Fruit fly (Drosophila melanogaster) whole organism, embryonic: ENCODE data around the gene Dred.
A peak's percentile ranks its signal among the peaks of the same experiment; 100 is the strongest.

Source experiments
- C15 ChIP-seq: fragments of 200-800 bp; sonication (Bioruptor generic); IDR thresholded peaks from 3 replicates; pipeline ENCODE4 v1.3.6; 2022; ENCODE audit warnings: missing biosample characterization, missing genetic modification characterization
- CG10543 ChIP-seq: fragments of 200-800 bp; sonication (Bioruptor generic); optimal IDR thresholded peaks from 3 replicates; lab custom pipeline; 2017; ENCODE audit warnings: missing biosample characterization, mild to moderate bottlenecking, missing genetic modification characterization, moderate library complexity
- CG11398 ChIP-seq: fragments of 200-800 bp; sonication (Bioruptor generic); optimal IDR thresholded peaks from 2 replicates; lab custom pipeline; 2016; ENCODE audit warnings: missing biosample characterization, missing genetic modification characterization
- CG12236 ChIP-seq: fragments of 200-800 bp; sonication (Bioruptor generic); optimal IDR thresholded peaks from 2 replicates; lab custom pipeline; 2016; ENCODE audit warnings: missing biosample characterization, missing genetic modification characterization
- CG12391 ChIP-seq: fragments of 200-800 bp; sonication (Bioruptor generic); optimal IDR thresholded peaks from 3 replicates; lab custom pipeline; 2018; ENCODE audit warnings: missing biosample characterization, mild to moderate bottlenecking, missing genetic modification characterization, moderate library complexity
- CG12769 ChIP-seq: fragments of 200-800 bp; sonication (Bioruptor generic); optimal IDR thresholded peaks from 2 replicates; lab custom pipeline; 2019; ENCODE audit warnings: missing biosample characterization, mild to moderate bottlenecking, missing genetic modification characterization, moderate library complexity
- CG13894 ChIP-seq: fragments of 200-800 bp; sonication (Bioruptor generic); optimal IDR thresholded peaks from 3 replicates; lab custom pipeline; 2018; ENCODE audit warnings: missing biosample characterization, mild to moderate bottlenecking, missing genetic modification characterization, moderate library complexity
- CG15601 ChIP-seq: fragments of 200-800 bp; sonication (Bioruptor generic); optimal IDR thresholded peaks from 3 replicates; lab custom pipeline; 2019; ENCODE audit warnings: missing biosample characterization, mild to moderate bottlenecking, missing genetic modification characterization, moderate library complexity
- CG16863 ChIP-seq: fragments of 200-800 bp; sonication (Bioruptor generic); optimal IDR thresholded peaks from 3 replicates; lab custom pipeline; 2016; ENCODE audit warnings: missing biosample characterization, missing genetic modification characterization
- CG17385 ChIP-seq: fragments of 200-800 bp; sonication (Bioruptor generic); optimal IDR thresholded peaks from 3 replicates; lab custom pipeline; 2018; ENCODE audit warnings: missing biosample characterization, mild to moderate bottlenecking, missing genetic modification characterization
- CG3726 ChIP-seq: fragments of 200-800 bp; sonication (Bioruptor generic); IDR thresholded peaks from 3 replicates; pipeline ENCODE4, ENCODE4 v1.3.6; 2022; ENCODE audit warnings: missing biosample characterization, missing genetic modification characterization
- CG6791 ChIP-seq: fragments of 200-800 bp; sonication (Bioruptor generic); IDR thresholded peaks from 3 replicates; pipeline ENCODE4 v1.3.6; 2022; ENCODE audit warnings: missing biosample characterization, missing genetic modification characterization; ENCODE audit not compliant: partially characterized antibody
- CG7556 ChIP-seq: fragments of 200-800 bp; sonication (Bioruptor generic); optimal IDR thresholded peaks from 2 replicates; lab custom pipeline; 2017; ENCODE audit warnings: missing biosample characterization, mild to moderate bottlenecking, missing genetic modification characterization
- CG7745 ChIP-seq: fragments of 200-800 bp; sonication (Bioruptor generic); optimal IDR thresholded peaks from 2 replicates; lab custom pipeline; 2018; ENCODE audit warnings: missing biosample characterization, mild to moderate bottlenecking, missing genetic modification characterization, moderate library complexity
- CG7963 ChIP-seq: fragments of 200-800 bp; sonication (Bioruptor generic); IDR thresholded peaks from 3 replicates; pipeline ENCODE4 v1.3.6; 2022; ENCODE audit warnings: missing biosample characterization, missing genetic modification characterization; ENCODE audit not compliant: partially characterized antibody
- D ChIP-seq, 2 experiments: fragments of 200-800 bp in 1 of 2; fragments of >200 bp in 1 of 2; sonication (Bioruptor generic) in 1 of 2; optimal IDR thresholded peaks; 2 replicates in 1 of 2; 3 replicates in 1 of 2; lab custom pipeline; 2017; ENCODE audit warnings: mild to moderate bottlenecking in 1 of 2, missing biosample characterization in 1 of 2, missing genetic modification characterization in 1 of 2, missing genetic modification reagents in 1 of 2
- Deaf1 ChIP-seq: fragments of 200-800 bp; optimal IDR thresholded peaks from 3 replicates; lab custom pipeline; 2019; ENCODE audit warnings: missing biosample characterization, mild to moderate bottlenecking, missing genetic modification characterization, moderate library complexity
- HLH4C ChIP-seq: fragments of 200-800 bp; sonication (Bioruptor generic); IDR thresholded peaks from 3 replicates; pipeline ENCODE4 v1.3.6; 2022; ENCODE audit warnings: missing biosample characterization, missing genetic modification characterization; ENCODE audit not compliant: partially characterized antibody
- Lpt ChIP-seq: fragments of >200 bp; optimal IDR thresholded peaks from 2 replicates; lab custom pipeline; 2018; ENCODE audit warnings: missing biosample characterization, missing genetic modification characterization
- MTF-1 ChIP-seq: fragments of 200-800 bp; sonication (Bioruptor generic); optimal IDR thresholded peaks from 2 replicates; lab custom pipeline; 2018; ENCODE audit warnings: missing biosample characterization, mild to moderate bottlenecking, missing genetic modification characterization, borderline replicate concordance
- Meics ChIP-seq: fragments of 200-800 bp; sonication (Bioruptor generic); optimal IDR thresholded peaks from 2 replicates; lab custom pipeline; 2017; ENCODE audit warnings: missing biosample characterization, mild to moderate bottlenecking, missing genetic modification characterization
- Ptx1 ChIP-seq: fragments of 200-800 bp; sonication (Bioruptor generic); IDR thresholded peaks from 2 replicates; pipeline ENCODE4 v1.3.6; 2022; ENCODE audit warnings: missing biosample characterization, missing genetic modification characterization
- Scr ChIP-seq: fragments of 200-800 bp; sonication (Bioruptor generic); IDR thresholded peaks from 2 replicates; pipeline ENCODE4 v1.3.6; 2022; ENCODE audit warnings: missing biosample characterization, missing genetic modification characterization; ENCODE audit not compliant: partially characterized antibody
- Spps ChIP-seq: fragments of 200-800 bp; sonication (Bioruptor generic); optimal IDR thresholded peaks from 2 replicates; lab custom pipeline; 2018; ENCODE audit warnings: missing biosample characterization, mild to moderate bottlenecking, missing genetic modification characterization
- bbx ChIP-seq: fragments of 200-800 bp; sonication (Bioruptor generic); IDR thresholded peaks from 2 replicates; pipeline ENCODE4 v1.3.6; 2022; ENCODE audit warnings: missing biosample characterization, missing genetic modification characterization; ENCODE audit not compliant: partially characterized antibody
- cg ChIP-seq: fragments of 200-800 bp; sonication (Bioruptor generic); optimal IDR thresholded peaks from 3 replicates; lab custom pipeline; 2019; ENCODE audit warnings: missing biosample characterization, mild to moderate bottlenecking, missing genetic modification characterization, moderate library complexity
- crp ChIP-seq, 2 experiments: fragments of 200-800 bp; sonication (Bioruptor generic); optimal IDR thresholded peaks; 2 replicates in 1 of 2; 3 replicates in 1 of 2; lab custom pipeline; 2017; ENCODE audit warnings: missing biosample characterization in 2 of 2, missing genetic modification characterization in 2 of 2, mild to moderate bottlenecking in 1 of 2, moderate library complexity in 1 of 2
- ems ChIP-seq: fragments of 200-800 bp; sonication (Bioruptor generic); optimal IDR thresholded peaks from 3 replicates; lab custom pipeline; 2016; ENCODE audit warnings: missing biosample characterization, missing genetic modification characterization
- esg ChIP-seq: fragments of 200-800 bp; sonication (Bioruptor generic); conservative IDR thresholded peaks from 2 replicates; pipeline ENCODE4 v1.3.6; 2022; ENCODE audit warnings: missing biosample characterization, missing genetic modification characterization
- gem ChIP-seq: fragments of 200-800 bp; sonication (Bioruptor generic); optimal IDR thresholded peaks from 2 replicates; lab custom pipeline; 2019; ENCODE audit warnings: missing biosample characterization, mild to moderate bottlenecking, missing genetic modification characterization, moderate library complexity
- gsb ChIP-seq: fragments of 200-800 bp; sonication (Bioruptor generic); IDR thresholded peaks from 2 replicates; pipeline ENCODE4 v1.3.6; 2022; ENCODE audit warnings: missing biosample characterization, missing genetic modification characterization
- gsb-n ChIP-seq: fragments of 200-800 bp; sonication (Bioruptor generic); optimal IDR thresholded peaks from 3 replicates; lab custom pipeline; 2018; ENCODE audit warnings: missing biosample characterization, mild to moderate bottlenecking, missing genetic modification characterization
- kni ChIP-seq: fragments of 200-800 bp; sonication (Bioruptor generic); optimal IDR thresholded peaks from 3 replicates; lab custom pipeline; 2017; ENCODE audit warnings: mild to moderate bottlenecking, missing biosample characterization, missing genetic modification reagents, missing genetic modification characterization
- lbe ChIP-seq: fragments of 200-800 bp; sonication (Bioruptor generic); optimal IDR thresholded peaks from 2 replicates; lab custom pipeline; 2016; ENCODE audit warnings: missing biosample characterization, mild to moderate bottlenecking, missing genetic modification characterization
- luna ChIP-seq: fragments of 200-800 bp; sonication (Bioruptor generic); optimal IDR thresholded peaks from 2 replicates; lab custom pipeline; 2016; ENCODE audit warnings: missing biosample characterization, missing genetic modification characterization
- mam ChIP-seq: fragments of 200-800 bp; sonication (Bioruptor generic); optimal IDR thresholded peaks from 3 replicates; lab custom pipeline; 2016; ENCODE audit warnings: missing biosample characterization, missing genetic modification characterization
- oc ChIP-seq: fragments of 200-800 bp; sonication (Bioruptor generic); optimal IDR thresholded peaks from 2 replicates; lab custom pipeline; 2018; ENCODE audit warnings: missing biosample characterization, mild to moderate bottlenecking, missing genetic modification characterization, moderate library complexity
- onecut ChIP-seq: fragments of 200-800 bp; sonication (Bioruptor generic); IDR thresholded peaks from 2 replicates; pipeline ENCODE4 v1.3.6; 2022; ENCODE audit warnings: missing biosample characterization, missing genetic modification characterization
- pnt ChIP-seq: fragments of 200-800 bp; sonication (Bioruptor generic); optimal IDR thresholded peaks from 3 replicates; lab custom pipeline; 2016; ENCODE audit warnings: missing biosample characterization, missing genetic modification characterization
- pros ChIP-seq: fragments of 200-800 bp; sonication (Bioruptor generic); optimal IDR thresholded peaks from 3 replicates; lab custom pipeline; 2019; ENCODE audit warnings: missing biosample characterization, mild to moderate bottlenecking, missing genetic modification characterization, moderate library complexity
- sens ChIP-seq: fragments of 200-800 bp; sonication (Bioruptor generic); peaks from one replicate; lab custom pipeline; 2016; ENCODE audit warnings: missing biosample characterization, missing genetic modification characterization
- stwl ChIP-seq: fragments of 200-800 bp; sonication (Bioruptor generic); optimal IDR thresholded peaks from 3 replicates; lab custom pipeline; 2018; ENCODE audit warnings: missing biosample characterization, mild to moderate bottlenecking, missing genetic modification characterization, moderate library complexity
- sug ChIP-seq: fragments of 200-800 bp; optimal IDR thresholded peaks from 2 replicates; lab custom pipeline; 2019; ENCODE audit warnings: missing biosample characterization, mild to moderate bottlenecking, missing genetic modification characterization, moderate library complexity
- tll ChIP-seq, 2 experiments: fragments of 200-800 bp in 1 of 2; fragments of >200 bp in 1 of 2; sonication (Bioruptor generic) in 1 of 2; optimal IDR thresholded peaks; 2 replicates each; lab custom pipeline; 2017 to 2019; ENCODE audit warnings: missing biosample characterization in 2 of 2, missing genetic modification characterization in 2 of 2, mild to moderate bottlenecking in 1 of 2, moderate library complexity in 1 of 2
- trem ChIP-seq: fragments of 200-800 bp; optimal IDR thresholded peaks from 3 replicates; lab custom pipeline; 2019; ENCODE audit warnings: missing biosample characterization, mild to moderate bottlenecking, missing genetic modification characterization, moderate library complexity
- wdn ChIP-seq: fragments of 200-800 bp; sonication (Bioruptor generic); IDR thresholded peaks from 2 replicates; pipeline ENCODE4 v1.3.6; 2022; ENCODE audit warnings: missing biosample characterization, missing genetic modification characterization

Dred gene

DNA sequence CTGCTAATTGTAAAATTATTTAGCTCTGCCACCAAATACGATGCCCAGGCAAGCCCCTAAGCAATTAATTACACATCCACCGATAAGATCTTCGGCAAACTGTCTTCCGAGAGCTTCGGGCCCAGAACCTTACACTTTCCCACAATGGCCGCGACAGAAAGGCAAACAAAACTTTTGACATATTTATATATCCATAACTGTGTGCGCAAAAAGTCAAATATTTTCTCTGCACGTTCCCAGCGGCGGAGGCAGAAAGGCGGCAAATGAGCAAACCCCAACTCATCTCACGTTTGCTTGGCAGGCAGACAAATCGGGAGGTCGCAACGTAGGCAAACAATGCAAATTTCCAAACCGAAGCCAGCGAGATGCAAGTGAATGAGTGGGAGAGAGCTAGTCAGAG lies 15.2 kb upstream of the Dred start (continued):
- TF ChIP-seq stwl (tag; lab: Kevin White, UChicago) (no peak), esg (no peak), Lpt (GFP tag; lab: Kevin White, UChicago) (no peak), CG11398 (no peak), CG7745 (tag; lab: Kevin White, UChicago) (no peak), gsb-n (tag; lab: Kevin White, UChicago) (no peak), CG15601 (no peak), luna (GFP tag; lab: Kevin White, UChicago) (no peak), trem (no peak), gsb (GFP tag; lab: Robert Waterston, UW) (no peak), MTF-1 (GFP tag; lab: Kevin White, UChicago) (peak; percentile 5), CG16863 (GFP tag; lab: Kevin White, UChicago) (no peak), CG12391 (tag; lab: Kevin White, UChicago) (no peak)

DNA sequence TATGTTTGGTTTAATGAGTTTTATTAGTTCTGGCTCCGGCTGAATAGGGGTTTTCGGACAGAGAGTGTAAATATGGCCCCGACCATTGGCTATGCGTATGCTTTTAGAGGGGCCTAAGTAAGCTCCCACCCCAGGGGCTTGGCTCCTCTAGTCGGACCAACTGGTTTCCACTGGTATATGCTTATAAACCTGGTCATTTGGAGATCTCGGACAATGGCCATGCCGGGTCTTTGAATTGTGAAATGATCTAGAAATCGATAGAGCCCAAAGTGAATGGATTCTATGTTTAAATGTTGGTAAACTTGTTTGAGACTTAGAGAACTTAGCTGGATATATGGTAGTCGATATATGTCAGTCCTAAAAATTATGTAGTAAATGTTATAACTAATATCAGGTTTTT lies 14.7 kb upstream of the Dred start:
- TF ChIP-seq CG3726 (GFP tag; lab: Robert Waterston, UW) (no peak), CG13894 (tag; lab: Kevin White, UChicago) (peak; percentile 91), CG6791 (GFP tag; lab: Robert Waterston, UW) (0 out of 3 replicates have a peak, but pooled peaks have one; percentile 33), oc (tag; lab: Kevin White, UChicago) (peak; percentile 39), gem (peak; percentile 1), CG12769 (tag; lab: Kevin White, UChicago) (peak; percentile 49), bbx (GFP tag; lab: Robert Waterston, UW) (0 out of 2 replicates have a peak, but pooled peaks have one; percentile 2), mam (GFP tag; lab: Kevin White, UChicago) (no peak), ems (GFP tag; lab: Kevin White, UChicago) (no peak)

DNA sequence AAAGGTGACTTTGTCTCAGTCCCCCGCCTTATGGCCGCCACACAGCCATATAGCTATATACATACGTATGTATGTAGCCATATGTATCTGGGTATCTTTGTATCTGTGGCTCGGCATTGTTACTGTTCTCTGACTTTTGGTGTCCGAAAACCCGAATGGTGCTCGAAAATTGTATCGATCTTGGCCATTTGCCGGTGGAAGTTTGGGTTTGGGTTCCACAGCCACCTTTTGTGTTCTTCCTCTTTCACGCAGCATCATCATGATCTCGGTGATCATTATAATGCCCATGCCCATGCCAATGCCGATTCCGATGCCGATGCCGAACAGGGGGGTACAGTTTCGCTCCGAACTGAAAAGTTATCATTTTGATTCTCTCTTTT lies 14.0 kb upstream of the Dred start:
- TF ChIP-seq Lpt (GFP tag; lab: Kevin White, UChicago): peak; percentile 84
- peak; percentile 97 for TF ChIP-seq kni (GFP tag; lab: Kevin White, UChicago)
- TF ChIP-seq Deaf1 (tag; lab: Kevin White, UChicago): peak; percentile 64
- peak; percentile 82 for TF ChIP-seq CG17385
- TF ChIP-seq Ptx1 (GFP tag; lab: Robert Waterston, UW): no peak
- peak; percentile 85 for TF ChIP-seq D (optimal IDR thresholded peaks at IDR 0.05; lab: Kevin White, UChicago)
- no peak for TF ChIP-seq D (GFP tag; optimal IDR thresholded peaks at IDR 0.05; lab: Kevin White, UChicago)
- TF ChIP-seq HLH4C (GFP tag; lab: Robert Waterston, UW): no peak
- TF ChIP-seq CG12236 (GFP tag; lab: Kevin White, UChicago): no peak
- no peak for TF ChIP-seq pnt
- TF ChIP-seq CG13894 (tag; lab: Kevin White, UChicago): peak; percentile 92
- peak; percentile 51 for TF ChIP-seq CG10543 (GFP tag; lab: Kevin White, UChicago)
- TF ChIP-seq CG7963 (GFP tag; lab: Robert Waterston, UW): no peak
- TF ChIP-seq onecut (GFP tag; lab: Robert Waterston, UW): peak; percentile 23; the same call in 1 of the 2 replicates
- peak; percentile 85 for TF ChIP-seq CG12769 (tag; lab: Kevin White, UChicago)
- no peak for TF ChIP-seq CG15601
- TF ChIP-seq sens (GFP tag; lab: Kevin White, UChicago): peak; percentile 69
- peak; percentile 5; the same call in 1 of the 2 replicates for TF ChIP-seq wdn
- TF ChIP-seq CG7556 (GFP tag; lab: Kevin White, UChicago): no peak
- peak; percentile 68 for TF ChIP-seq pros (GFP tag; lab: Kevin White, UChicago)
- no peak for TF ChIP-seq C15
- no peak for TF ChIP-seq crp (GFP tag; optimal IDR thresholded peaks at IDR 0.05; lab: Kevin White, UChicago)
- TF ChIP-seq Spps (tag; lab: Kevin White, UChicago): no peak
- no peak for TF ChIP-seq Meics
- TF ChIP-seq lbe (GFP tag; lab: Kevin White, UChicago): peak; percentile 28
- peak; percentile 68 for TF ChIP-seq cg (GFP tag; lab: Kevin White, UChicago)
- peak in 1 of 2 experiments; percentile 66 for TF ChIP-seq tll (GFP tag; optimal IDR thresholded peaks at IDR 0.05; lab: Kevin White, UChicago)
- peak; percentile 21 for TF ChIP-seq sug (tag; lab: Kevin White, UChicago)
- 0 out of 2 replicates have a peak, but pooled peaks have one; percentile 10 for TF ChIP-seq Scr
